Fruit fly (Drosophila melanogaster) whole organism, adult: Measurements from ENCODE around the gene Trm1.
A peak's percentile ranks its signal among the peaks of the same experiment; 100 is the strongest.

ENCODE experiments used
- CG11617 ChIP-seq: fragments of 200-800 bp; sonication (Bioruptor generic); optimal IDR thresholded peaks from 2 replicates; lab custom pipeline; 2017; ENCODE audit warnings: mild to moderate bottlenecking, missing biosample characterization, missing genetic modification reagents, missing genetic modification characterization
- CG12768 ChIP-seq: fragments of 200-800 bp; sonication (Bioruptor generic); optimal IDR thresholded peaks from 2 replicates; lab custom pipeline; 2017; ENCODE audit warnings: missing biosample characterization, missing genetic modification characterization, mild to moderate bottlenecking, moderate library complexity, missing genetic modification reagents
- CG14711 ChIP-seq: fragments of 200-800 bp; sonication (Bioruptor generic); optimal IDR thresholded peaks from 2 replicates; lab custom pipeline; 2018; ENCODE audit warnings: missing biosample characterization, mild to moderate bottlenecking, missing genetic modification characterization, moderate library complexity
- CG5204 ChIP-seq: fragments of 200-800 bp; sonication (Bioruptor generic); optimal IDR thresholded peaks from 2 replicates; lab custom pipeline; 2016; ENCODE audit warnings: missing biosample characterization, missing genetic modification characterization
- CG7045 ChIP-seq: fragments of 200-800 bp; sonication (Bioruptor generic); optimal IDR thresholded peaks from 2 replicates; lab custom pipeline; 2017; ENCODE audit warnings: missing biosample characterization, mild to moderate bottlenecking, missing genetic modification characterization
- Clk ChIP-seq: fragments of 200-800 bp; sonication (Bioruptor generic); optimal IDR thresholded peaks from 2 replicates; lab custom pipeline; 2017; ENCODE audit warnings: missing biosample characterization, missing genetic modification characterization
- Crg-1 ChIP-seq: fragments of 200-800 bp; sonication (Bioruptor generic); optimal IDR thresholded peaks from 2 replicates; lab custom pipeline; 2016; ENCODE audit warnings: missing biosample characterization, missing genetic modification characterization
- bab1 ChIP-seq: fragments of 200-800 bp; sonication (Bioruptor generic); optimal IDR thresholded peaks from 3 replicates; lab custom pipeline; 2019; ENCODE audit warnings: missing biosample characterization, mild to moderate bottlenecking, missing genetic modification characterization, moderate library complexity
- cnc ChIP-seq, 2 experiments: fragments of >200 bp; optimal IDR thresholded peaks; 2 replicates each; lab custom pipeline; 2017
- kay ChIP-seq: fragments of 200-800 bp; sonication (Bioruptor generic); peaks from one replicate; lab custom pipeline; 2016; ENCODE audit warnings: missing biosample characterization, missing genetic modification characterization, borderline replicate concordance
- pad ChIP-seq: fragments of 200-800 bp; sonication (Bioruptor generic); optimal IDR thresholded peaks from 3 replicates; lab custom pipeline; 2017; ENCODE audit warnings: missing biosample characterization, missing genetic modification characterization, mild to moderate bottlenecking, moderate library complexity, missing genetic modification reagents
- tj ChIP-seq: fragments of 200-800 bp; sonication (Bioruptor generic); optimal IDR thresholded peaks from 3 replicates; lab custom pipeline; 2017; ENCODE audit warnings: missing biosample characterization, mild to moderate bottlenecking, missing genetic modification characterization, moderate library complexity

DNA sequence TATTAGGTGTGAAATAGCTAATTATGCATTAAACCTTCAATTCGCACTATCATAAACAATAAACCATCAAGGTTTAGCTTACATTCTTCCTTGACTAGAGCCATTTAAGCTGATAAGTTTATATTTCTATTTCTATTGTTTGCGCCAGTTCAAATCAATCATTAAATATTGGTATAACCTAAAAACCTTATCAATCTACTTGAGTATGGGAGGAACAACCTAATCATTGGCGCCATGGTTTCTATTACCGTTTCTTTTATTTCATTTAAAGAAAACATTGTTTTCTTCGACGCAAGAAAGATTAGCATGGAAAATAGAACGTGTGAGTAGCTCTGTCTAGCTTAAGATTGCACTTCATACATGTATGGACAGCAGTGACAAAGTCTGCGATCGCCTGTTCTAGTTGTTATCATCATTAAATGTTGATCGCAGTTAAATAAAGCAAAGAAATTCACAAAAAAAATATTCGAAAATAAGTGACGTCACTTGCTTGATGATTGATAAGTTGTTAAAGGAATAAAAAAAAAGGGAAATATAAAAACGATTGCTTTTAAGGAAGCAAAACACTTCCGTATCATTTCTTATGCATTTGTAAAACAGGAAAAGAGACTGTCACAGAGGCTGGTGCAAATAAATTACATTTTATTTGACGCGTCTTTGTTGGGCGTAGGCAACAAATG lies 46.5 kb downstream of the Trm1 start:
- TF ChIP-seq CG12768 (GFP tag; lab: Kevin White, UChicago) (no peak), Crg-1 (GFP tag; lab: Kevin White, UChicago) (no peak), bab1 (GFP tag; lab: Kevin White, UChicago) (no peak), CG14711 (tag; lab: Kevin White, UChicago) (no peak), CG5204 (GFP tag; lab: Kevin White, UChicago) (no peak), cnc (optimal IDR thresholded peaks at IDR 0.05; lab: Kevin White, UChicago) (no peak), kay (GFP tag; lab: Kevin White, UChicago) (peak; percentile 68), tj (GFP tag; lab: Kevin White, UChicago) (no peak), pad (GFP tag; lab: Kevin White, UChicago) (no peak), Clk (GFP tag; lab: Kevin White, UChicago) (no peak), CG11617 (GFP tag; lab: Kevin White, UChicago) (no peak), CG7045 (GFP tag; lab: Kevin White, UChicago) (no peak)
